Fruit fly (Drosophila melanogaster) whole organism, embryonic: ENCODE data around the gene Sec13.

ENCODE experiments used
- Asciz ChIP-seq: fragments of 200-800 bp; sonication (Bioruptor generic); optimal IDR thresholded peaks from 2 replicates; lab custom pipeline; 2017; ENCODE audit warnings: missing biosample characterization, mild to moderate bottlenecking, missing genetic modification characterization, missing genetic modification reagents
- CG10267 ChIP-seq: fragments of 200-800 bp; sonication (Bioruptor generic); optimal IDR thresholded peaks from 2 replicates; lab custom pipeline; 2018; ENCODE audit warnings: missing biosample characterization, mild to moderate bottlenecking, missing genetic modification characterization, moderate library complexity
- CG11093 ChIP-seq: fragments of 200-800 bp; sonication (Bioruptor generic); IDR thresholded peaks from 3 replicates; pipeline ENCODE4 v1.3.6; 2022; ENCODE audit warnings: missing biosample characterization, missing genetic modification characterization
- CG12299 ChIP-seq: fragments of 200-800 bp; sonication (Bioruptor generic); optimal IDR thresholded peaks from 2 replicates; lab custom pipeline; 2018; ENCODE audit warnings: missing biosample characterization, mild to moderate bottlenecking, missing genetic modification characterization
- CG13287 ChIP-seq: fragments of 200-800 bp; sonication (Bioruptor generic); IDR thresholded peaks from 2 replicates; pipeline ENCODE4 v1.3.6; 2022; ENCODE audit warnings: missing biosample characterization, missing genetic modification characterization; ENCODE audit not compliant: partially characterized antibody
- CG13775 ChIP-seq: fragments of 200-800 bp; sonication (Bioruptor generic); optimal IDR thresholded peaks from 3 replicates; lab custom pipeline; 2017; ENCODE audit warnings: missing biosample characterization, mild to moderate bottlenecking, missing genetic modification characterization
- CG15011 ChIP-seq: fragments of 200-800 bp; sonication (Bioruptor generic); optimal IDR thresholded peaks from 3 replicates; lab custom pipeline; 2018; ENCODE audit warnings: missing biosample characterization, mild to moderate bottlenecking, missing genetic modification characterization
- CG15601 ChIP-seq: fragments of 200-800 bp; sonication (Bioruptor generic); optimal IDR thresholded peaks from 3 replicates; lab custom pipeline; 2019; ENCODE audit warnings: missing biosample characterization, mild to moderate bottlenecking, missing genetic modification characterization, moderate library complexity
- CG17829 ChIP-seq: fragments of 200-800 bp; optimal IDR thresholded peaks from 2 replicates; lab custom pipeline; 2019; ENCODE audit warnings: missing biosample characterization, mild to moderate bottlenecking, missing genetic modification characterization, moderate library complexity
- CG18619 ChIP-seq: fragments of 200-800 bp; sonication (Bioruptor generic); optimal IDR thresholded peaks from 3 replicates; lab custom pipeline; 2017; ENCODE audit warnings: missing biosample characterization, mild to moderate bottlenecking, missing genetic modification characterization
- CG2678 ChIP-seq: fragments of 200-800 bp; sonication (Bioruptor generic); optimal IDR thresholded peaks from 3 replicates; lab custom pipeline; 2019; ENCODE audit warnings: missing biosample characterization, mild to moderate bottlenecking, missing genetic modification characterization, moderate library complexity
- CG2875 ChIP-seq: fragments of 200-800 bp; sonication (Bioruptor generic); optimal IDR thresholded peaks from 2 replicates; lab custom pipeline; 2017; ENCODE audit warnings: missing biosample characterization, mild to moderate bottlenecking, missing genetic modification characterization, missing genetic modification reagents
- CG30020 ChIP-seq: fragments of 200-800 bp; optimal IDR thresholded peaks from 2 replicates; lab custom pipeline; 2019; ENCODE audit warnings: missing biosample characterization, mild to moderate bottlenecking, missing genetic modification characterization, moderate library complexity
- CG3407 ChIP-seq: fragments of 200-800 bp; sonication (Bioruptor generic); optimal IDR thresholded peaks from 2 replicates; lab custom pipeline; 2018; ENCODE audit warnings: missing biosample characterization, mild to moderate bottlenecking, missing genetic modification characterization
- CG34224 ChIP-seq: fragments of 200-800 bp; sonication (Bioruptor generic); IDR thresholded peaks from 3 replicates; pipeline ENCODE4 v1.3.6; 2022; ENCODE audit warnings: missing biosample characterization, missing genetic modification characterization; ENCODE audit not compliant: partially characterized antibody
- CG4328 ChIP-seq: fragments of 200-800 bp; sonication (Bioruptor generic); optimal IDR thresholded peaks from 3 replicates; lab custom pipeline; 2017; ENCODE audit warnings: missing biosample characterization, missing genetic modification reagents, missing genetic modification characterization
- CG4730 ChIP-seq: fragments of 200-800 bp; sonication (Bioruptor generic); IDR thresholded peaks from 2 replicates; pipeline ENCODE4 v1.3.6; 2022; ENCODE audit warnings: missing biosample characterization, missing genetic modification characterization
- CG6175 ChIP-seq: fragments of 200-800 bp; sonication (Bioruptor generic); IDR thresholded peaks from 3 replicates; pipeline ENCODE4 v1.3.6; 2022; ENCODE audit warnings: missing biosample characterization, missing genetic modification characterization
- CG6689 ChIP-seq: fragments of 200-800 bp; sonication (Bioruptor generic); IDR thresholded peaks from 2 replicates; pipeline ENCODE4 v1.3.6; 2022; ENCODE audit warnings: missing biosample characterization, missing genetic modification characterization
- Camta ChIP-seq: fragments of 200-800 bp; sonication (Bioruptor generic); optimal IDR thresholded peaks from 2 replicates; lab custom pipeline; 2016; ENCODE audit warnings: missing biosample characterization, missing genetic modification characterization
- D ChIP-seq, 2 experiments: fragments of 200-800 bp in 1 of 2; fragments of >200 bp in 1 of 2; sonication (Bioruptor generic) in 1 of 2; optimal IDR thresholded peaks; 2 replicates in 1 of 2; 3 replicates in 1 of 2; lab custom pipeline; 2017; ENCODE audit warnings: mild to moderate bottlenecking in 1 of 2, missing biosample characterization in 1 of 2, missing genetic modification characterization in 1 of 2, missing genetic modification reagents in 1 of 2
- E2f2 ChIP-seq: fragments of 200-800 bp; sonication (Bioruptor generic); IDR thresholded peaks from 2 replicates; pipeline ENCODE4 v1.3.6; 2022; ENCODE audit warnings: missing biosample characterization, missing genetic modification characterization
- Hr51 ChIP-seq, 2 experiments: fragments of 200-800 bp; sonication (Bioruptor generic); optimal IDR thresholded peaks; 2 replicates in 1 of 2; 3 replicates in 1 of 2; lab custom pipeline; 2016 to 2018; ENCODE audit warnings: missing biosample characterization in 2 of 2, missing genetic modification characterization in 2 of 2, mild to moderate bottlenecking in 1 of 2, moderate library complexity in 1 of 2
- MBD-R2 ChIP-seq: fragments of 200-800 bp; sonication (Bioruptor generic); IDR thresholded peaks from 2 replicates; pipeline ENCODE4 v1.3.6; 2022; ENCODE audit warnings: missing biosample characterization, missing genetic modification characterization
- Sin3A ChIP-seq: fragments of >200 bp; optimal IDR thresholded peaks from 2 replicates; lab custom pipeline; 2018
- az2 ChIP-seq: fragments of 200-800 bp; sonication (Bioruptor generic); optimal IDR thresholded peaks from 3 replicates; lab custom pipeline; 2016; ENCODE audit warnings: missing biosample characterization, missing genetic modification characterization
- bbx ChIP-seq: fragments of 200-800 bp; sonication (Bioruptor generic); IDR thresholded peaks from 2 replicates; pipeline ENCODE4 v1.3.6; 2022; ENCODE audit warnings: missing biosample characterization, missing genetic modification characterization; ENCODE audit not compliant: partially characterized antibody
- bigmax ChIP-seq: fragments of 200-800 bp; sonication (Bioruptor generic); optimal IDR thresholded peaks from 2 replicates; lab custom pipeline; 2018; ENCODE audit warnings: missing biosample characterization, mild to moderate bottlenecking, missing genetic modification characterization
- dm ChIP-seq: fragments of 200-800 bp; sonication (Bioruptor generic); optimal IDR thresholded peaks from 3 replicates; lab custom pipeline; 2016; ENCODE audit warnings: missing biosample characterization, missing genetic modification characterization
- dysf ChIP-seq: fragments of 200-800 bp; sonication (Bioruptor generic); IDR thresholded peaks from 3 replicates; pipeline ENCODE4 v1.3.6; 2022; ENCODE audit warnings: missing biosample characterization, missing genetic modification characterization
- ewg ChIP-seq: fragments of 200-800 bp; sonication (Bioruptor generic); optimal IDR thresholded peaks from 3 replicates; lab custom pipeline; 2017; ENCODE audit warnings: mild to moderate bottlenecking, missing biosample characterization, missing genetic modification reagents, missing genetic modification characterization
- exex ChIP-seq: fragments of 200-800 bp; sonication (Bioruptor generic); optimal IDR thresholded peaks from 4 replicates; lab custom pipeline; 2018; ENCODE audit warnings: missing biosample characterization, mild to moderate bottlenecking, missing genetic modification characterization, moderate library complexity
- fd3F ChIP-seq: fragments of 200-800 bp; sonication (Bioruptor generic); optimal IDR thresholded peaks from 2 replicates; lab custom pipeline; 2018; ENCODE audit warnings: missing biosample characterization, mild to moderate bottlenecking, missing genetic modification characterization, moderate library complexity
- gcm ChIP-seq: fragments of 200-800 bp; sonication (Bioruptor generic); optimal IDR thresholded peaks from 2 replicates; lab custom pipeline; 2019; ENCODE audit warnings: missing biosample characterization, mild to moderate bottlenecking, missing genetic modification characterization, moderate library complexity
- gem ChIP-seq: fragments of 200-800 bp; sonication (Bioruptor generic); optimal IDR thresholded peaks from 2 replicates; lab custom pipeline; 2019; ENCODE audit warnings: missing biosample characterization, mild to moderate bottlenecking, missing genetic modification characterization, moderate library complexity
- gfzf ChIP-seq: fragments of 200-800 bp; sonication (Bioruptor generic); optimal IDR thresholded peaks from 2 replicates; lab custom pipeline; 2016; ENCODE audit warnings: missing biosample characterization, mild to moderate bottlenecking, missing genetic modification characterization, moderate library complexity
- grau ChIP-seq: fragments of 200-800 bp; optimal IDR thresholded peaks from 3 replicates; lab custom pipeline; 2019; ENCODE audit warnings: missing biosample characterization, mild to moderate bottlenecking, missing genetic modification characterization, moderate library complexity
- hbn ChIP-seq: fragments of 200-800 bp; sonication (Bioruptor generic); IDR thresholded peaks from 2 replicates; pipeline ENCODE4 v1.3.6; 2022; ENCODE audit warnings: missing biosample characterization, missing genetic modification characterization; ENCODE audit not compliant: partially characterized antibody
- jigr1 ChIP-seq: fragments of 200-800 bp; sonication (Bioruptor generic); IDR thresholded peaks from 3 replicates; pipeline ENCODE4 v1.3.6; 2022; ENCODE audit warnings: missing biosample characterization, missing genetic modification characterization
- kah ChIP-seq: fragments of 200-800 bp; sonication (Bioruptor generic); optimal IDR thresholded peaks from 2 replicates; lab custom pipeline; 2018; ENCODE audit warnings: missing biosample characterization, mild to moderate bottlenecking, missing genetic modification characterization
- nerfin-1 ChIP-seq: fragments of 200-800 bp; sonication (Bioruptor generic); optimal IDR thresholded peaks from 3 replicates; lab custom pipeline; 2019; ENCODE audit warnings: missing biosample characterization, mild to moderate bottlenecking, missing genetic modification characterization, moderate library complexity
- odd ChIP-seq: fragments of 200-800 bp; sonication (Bioruptor generic); optimal IDR thresholded peaks from 2 replicates; lab custom pipeline; 2017; ENCODE audit warnings: missing biosample characterization, mild to moderate bottlenecking, missing genetic modification characterization
- pzg ChIP-seq: fragments of 200-800 bp; sonication (Bioruptor generic); optimal IDR thresholded peaks from 3 replicates; lab custom pipeline; 2018; ENCODE audit warnings: missing biosample characterization, mild to moderate bottlenecking, missing genetic modification characterization, moderate library complexity
- slou ChIP-seq: fragments of 200-800 bp; sonication (Bioruptor generic); optimal IDR thresholded peaks from 3 replicates; lab custom pipeline; 2016; ENCODE audit warnings: missing biosample characterization, missing genetic modification characterization
- stwl ChIP-seq: fragments of 200-800 bp; sonication (Bioruptor generic); optimal IDR thresholded peaks from 3 replicates; lab custom pipeline; 2018; ENCODE audit warnings: missing biosample characterization, mild to moderate bottlenecking, missing genetic modification characterization, moderate library complexity
- tio ChIP-seq: fragments of 200-800 bp; sonication (Bioruptor generic); optimal IDR thresholded peaks from 2 replicates; lab custom pipeline; 2017; ENCODE audit warnings: missing biosample characterization, missing genetic modification characterization, inconsistent platforms
- trem ChIP-seq: fragments of 200-800 bp; optimal IDR thresholded peaks from 3 replicates; lab custom pipeline; 2019; ENCODE audit warnings: missing biosample characterization, mild to moderate bottlenecking, missing genetic modification characterization, moderate library complexity
- zen ChIP-seq: fragments of 200-800 bp; sonication (Bioruptor generic); optimal IDR thresholded peaks from 3 replicates; lab custom pipeline; 2018; ENCODE audit warnings: missing biosample characterization, mild to moderate bottlenecking, missing genetic modification characterization, moderate library complexity

The Sec13 gene

dm6 chr3R:23358565-23359138 is 2.6 kb downstream of the Sec13 start, which contains the start of gene RpS3 (continued):
- TF ChIP-seq CG10267 (tag; lab: Kevin White, UChicago) (peak; percentile 69), CG15011 (GFP tag; lab: Kevin White, UChicago) (peak; percentile 3), kah (GFP tag; lab: Kevin White, UChicago) (peak; percentile 33), bigmax (GFP tag; lab: Kevin White, UChicago) (peak; percentile 99), Asciz (peak; percentile 11), gfzf (GFP tag; lab: Kevin White, UChicago) (peak; percentile 71), fd3F (GFP tag; lab: Kevin White, UChicago) (peak; percentile 8), az2 (GFP tag; lab: Kevin White, UChicago) (no peak), gem (tag; lab: Kevin White, UChicago) (peak; percentile 36), slou (GFP tag; lab: Kevin White, UChicago) (no peak), CG2875 (peak; percentile 44), jigr1 (GFP tag; lab: Robert Waterston, UW) (no peak), CG6175 (GFP tag; lab: Robert Waterston, UW) (no peak), CG4730 (GFP tag; lab: Robert Waterston, UW) (no peak), tio (GFP tag; lab: Kevin White, UChicago) (no peak), D (optimal IDR thresholded peaks at IDR 0.05; lab: Kevin White, UChicago) (peak; percentile 2), D (GFP tag; optimal IDR thresholded peaks at IDR 0.05; lab: Kevin White, UChicago) (no peak), zen (tag; lab: Kevin White, UChicago) (peak; percentile 29), MBD-R2 (GFP tag; lab: Robert Waterston, UW) (peak; percentile 30; the same call in 1 of the 2 replicates), CG18619 (GFP tag; lab: Kevin White, UChicago) (no peak), CG4328 (GFP tag; lab: Kevin White, UChicago) (peak; percentile 12), trem (tag; lab: Kevin White, UChicago) (peak; percentile 77), CG12299 (tag; lab: Kevin White, UChicago) (peak; percentile 18), dysf (GFP tag; lab: Robert Waterston, UW) (0 out of 3 replicates have a peak, but pooled peaks have one; percentile 31), CG15601 (peak; percentile 65), bbx (GFP tag; lab: Robert Waterston, UW) (peak; percentile 53; the same call in 1 of the 2 replicates), gcm (GFP tag; lab: Kevin White, UChicago) (peak; percentile 16), CG17829 (tag; lab: Kevin White, UChicago) (peak; percentile 21), ewg (GFP tag; lab: Kevin White, UChicago) (peak; percentile 78), CG2678 (peak; percentile 38), Hr51 (GFP tag; optimal IDR thresholded peaks at IDR 0.05; lab: Kevin White, UChicago) (peak in 1 of 2 experiments; percentile 19), CG30020 (peak; percentile 24), exex (tag; lab: Kevin White, UChicago) (peak; percentile 9), dm (GFP tag; lab: Kevin White, UChicago) (peak; percentile 99), E2f2 (0 out of 2 replicates have a peak, but pooled peaks have one; percentile 14), CG34224 (GFP tag; lab: Robert Waterston, UW) (0 out of 3 replicates have a peak, but pooled peaks have one; percentile 23), grau (peak; percentile 28), hbn (GFP tag; lab: Robert Waterston, UW) (no peak), CG13775 (peak; percentile 8), Camta (GFP tag; lab: Kevin White, UChicago) (peak; percentile 1), nerfin-1 (tag; lab: Kevin White, UChicago) (peak; percentile 69), stwl (tag; lab: Kevin White, UChicago) (peak; percentile 46), Sin3A (lab: Kevin White, UChicago) (peak; percentile 24), CG6689 (GFP tag; lab: Robert Waterston, UW) (no peak), odd (GFP tag; lab: Kevin White, UChicago) (peak; percentile 39), CG13287 (GFP tag; lab: Robert Waterston, UW) (peak; percentile 53), CG3407 (GFP tag; lab: Kevin White, UChicago) (peak; percentile 3), pzg (GFP tag; lab: Kevin White, UChicago) (peak; percentile 64), CG11093 (GFP tag; lab: Robert Waterston, UW) (no peak)
